Worm (Caenorhabditis elegans) whole organism, late embryonic: ENCODE data around the gene Y41C4A.11.

Source experiments
- C08G9.2 ChIP-seq: sonication (generic microtip); optimal IDR thresholded peaks from 2 replicates; lab custom pipeline; 2016; ENCODE audit warnings: mild to moderate bottlenecking, missing genetic modification characterization, moderate library complexity, missing compliant biosample characterization
- F13H6.1 ChIP-seq: sonication (generic microtip); optimal IDR thresholded peaks from 2 replicates; lab custom pipeline; 2016; ENCODE audit warnings: missing genetic modification characterization, missing compliant biosample characterization
- K02D7.2 ChIP-seq: sonication (generic microtip); optimal IDR thresholded peaks from 2 replicates; lab custom pipeline; 2017; ENCODE audit warnings: mild to moderate bottlenecking, missing genetic modification characterization, missing compliant biosample characterization
- ceh-18 ChIP-seq: sonication (generic microtip); optimal IDR thresholded peaks from 2 replicates; lab custom pipeline; 2016; ENCODE audit warnings: missing genetic modification characterization, missing compliant biosample characterization
- ceh-2 ChIP-seq: sonication (generic microtip); optimal IDR thresholded peaks from 2 replicates; lab custom pipeline; 2016; ENCODE audit warnings: missing genotype, missing genetic modification characterization, missing compliant biosample characterization
- ceh-22 ChIP-seq: sonication (generic microtip); optimal IDR thresholded peaks from 2 replicates; lab custom pipeline; 2017; ENCODE audit warnings: missing biosample characterization, missing genetic modification characterization
- ceh-45 ChIP-seq: fragments of 200-800 bp; sonication (Bioruptor generic); IDR thresholded peaks from 2 replicates; pipeline ENCODE4 v1.3.6; 2022; ENCODE audit warnings: missing genetic modification reagents, missing genetic modification characterization, missing compliant biosample characterization
- ceh-48 ChIP-seq: sonication (generic microtip); optimal IDR thresholded peaks from 2 replicates; lab custom pipeline; 2016; ENCODE audit warnings: missing genetic modification characterization, inconsistent platforms, missing compliant biosample characterization
- che-1 ChIP-seq: sonication (generic microtip); optimal IDR thresholded peaks from 2 replicates; lab custom pipeline; 2016; ENCODE audit warnings: mild to moderate bottlenecking, missing genetic modification characterization, missing compliant biosample characterization
- dve-1 ChIP-seq: sonication (generic microtip); optimal IDR thresholded peaks from 2 replicates; lab custom pipeline; 2017; ENCODE audit warnings: antibody characterized with exemption, mild to moderate bottlenecking, missing genetic modification characterization, missing compliant biosample characterization
- elt-2 ChIP-seq: sonication (generic microtip); optimal IDR thresholded peaks from 2 replicates; lab custom pipeline; 2016; ENCODE audit warnings: missing genetic modification reagents, missing genetic modification characterization, missing compliant biosample characterization
- elt-4 ChIP-seq: sonication (generic microtip); optimal IDR thresholded peaks from 2 replicates; lab custom pipeline; 2016; ENCODE audit warnings: missing genetic modification characterization, missing compliant biosample characterization
- ets-4 ChIP-seq: sonication (generic microtip); optimal IDR thresholded peaks from 2 replicates; lab custom pipeline; 2016; ENCODE audit warnings: missing genetic modification characterization, missing compliant biosample characterization
- eyg-1 ChIP-seq: sonication (generic microtip); optimal IDR thresholded peaks from 2 replicates; lab custom pipeline; 2016; ENCODE audit warnings: missing genotype, missing genetic modification characterization, missing compliant biosample characterization
- fax-1 ChIP-seq: sonication (generic microtip); optimal IDR thresholded peaks from 2 replicates; lab custom pipeline; 2016; ENCODE audit warnings: missing genotype, missing genetic modification characterization, missing compliant biosample characterization
- fkh-6 ChIP-seq: sonication (generic microtip); optimal IDR thresholded peaks from 2 replicates; lab custom pipeline; 2016; ENCODE audit warnings: missing genetic modification characterization, missing compliant biosample characterization
- gmeb-2 ChIP-seq: sonication (generic microtip); optimal IDR thresholded peaks from 2 replicates; lab custom pipeline; 2016; ENCODE audit warnings: missing genetic modification characterization, inconsistent platforms, missing compliant biosample characterization
- hlh-13 ChIP-seq: fragments of 200-800 bp; sonication (Bioruptor generic); optimal IDR thresholded peaks from 2 replicates; lab custom pipeline; 2018; ENCODE audit warnings: mild to moderate bottlenecking, missing genetic modification characterization, missing compliant biosample characterization
- hlh-30 ChIP-seq: sonication (generic microtip); optimal IDR thresholded peaks from 2 replicates; lab custom pipeline; 2017; ENCODE audit warnings: antibody characterized with exemption, missing genetic modification characterization, missing compliant biosample characterization; ENCODE audit not compliant: insufficient read depth
- hlh-8 ChIP-seq: sonication (generic microtip); optimal IDR thresholded peaks from 2 replicates; lab custom pipeline; 2016; ENCODE audit warnings: missing genotype, missing genetic modification characterization, missing compliant biosample characterization
- lim-6 ChIP-seq: sonication (generic microtip); optimal IDR thresholded peaks from 2 replicates; lab custom pipeline; 2016; ENCODE audit warnings: missing genetic modification characterization, missing compliant biosample characterization
- lin-11 ChIP-seq: fragments of 200-800 bp; sonication (Bioruptor generic); optimal IDR thresholded peaks from 2 replicates; lab custom pipeline; 2018; ENCODE audit warnings: mild to moderate bottlenecking, missing genetic modification characterization, missing compliant biosample characterization
- nfya-1 ChIP-seq: sonication (generic microtip); optimal IDR thresholded peaks from 2 replicates; lab custom pipeline; 2017; ENCODE audit warnings: missing genetic modification characterization, mild to moderate bottlenecking, missing compliant biosample characterization, antibody characterized with exemption, moderate library complexity
- nhr-11 ChIP-seq: fragments of 150-350 bp; optimal IDR thresholded peaks from 2 replicates; lab custom pipeline; 2014; ENCODE audit warnings: missing biosample characterization, missing genetic modification characterization
- nhr-232 ChIP-seq: sonication (generic microtip); optimal IDR thresholded peaks from 2 replicates; lab custom pipeline; 2016; ENCODE audit warnings: missing genetic modification characterization, missing compliant biosample characterization
- pat-9 ChIP-seq: fragments of 200-800 bp; sonication (Bioruptor generic); optimal IDR thresholded peaks from 2 replicates; lab custom pipeline; 2018; ENCODE audit warnings: mild to moderate bottlenecking, missing genetic modification characterization, moderate library complexity, missing compliant biosample characterization
- pax-1 ChIP-seq: fragments of 150-350 bp; optimal IDR thresholded peaks from 2 replicates; lab custom pipeline; 2014; ENCODE audit warnings: missing biosample characterization, missing genetic modification characterization
- pha-2 ChIP-seq: sonication (generic microtip); optimal IDR thresholded peaks from 2 replicates; lab custom pipeline; 2017; ENCODE audit warnings: mild to moderate bottlenecking, missing genetic modification characterization, missing compliant biosample characterization
- pqm-1 ChIP-seq: sonication (generic microtip); optimal IDR thresholded peaks from 2 replicates; lab custom pipeline; 2016; ENCODE audit warnings: missing genetic modification characterization, missing compliant biosample characterization
- sox-2 ChIP-seq: fragments of 200-800 bp; sonication (Bioruptor generic); IDR thresholded peaks from 2 replicates; pipeline ENCODE4 v1.3.6; 2022; ENCODE audit warnings: missing genetic modification reagents, missing genetic modification characterization, missing compliant biosample characterization
- sox-4 ChIP-seq: sonication (generic microtip); optimal IDR thresholded peaks from 2 replicates; lab custom pipeline; 2017; ENCODE audit warnings: mild to moderate bottlenecking, missing genetic modification characterization, inconsistent platforms, missing compliant biosample characterization
- tbx-2 ChIP-seq: sonication (generic microtip); optimal IDR thresholded peaks from 2 replicates; lab custom pipeline; 2016; ENCODE audit warnings: missing genetic modification characterization, missing compliant biosample characterization
- ttx-3 ChIP-seq: sonication (generic microtip); optimal IDR thresholded peaks from 2 replicates; lab custom pipeline; 2016; ENCODE audit warnings: missing genetic modification reagents, missing genetic modification characterization, missing compliant biosample characterization
- unc-3 ChIP-seq, 2 experiments: fragments of 200-800 bp in 1 of 2; sonication (Bioruptor generic) in 1 of 2; sonication (generic microtip) in 1 of 2; conservative IDR thresholded peaks in 1 of 2; optimal IDR thresholded peaks in 1 of 2; 2 replicates each; pipeline versions ENCODE4 v1.3.6 to Lab custom; 2016 to 2022; ENCODE audit warnings: missing compliant biosample characterization in 2 of 2, missing genetic modification characterization in 2 of 2, missing genetic modification reagents in 1 of 2
- unc-42 ChIP-seq: sonication (generic microtip); optimal IDR thresholded peaks from 2 replicates; lab custom pipeline; 2016; ENCODE audit warnings: missing genotype, missing genetic modification characterization, missing compliant biosample characterization
- unc-55 ChIP-seq: sonication (generic microtip); optimal IDR thresholded peaks from 2 replicates; lab custom pipeline; 2017; ENCODE audit warnings: missing biosample characterization, missing genetic modification reagents, missing genetic modification characterization
- unc-86 ChIP-seq: sonication (generic microtip); optimal IDR thresholded peaks from 2 replicates; lab custom pipeline; 2016; ENCODE audit warnings: missing genetic modification characterization, missing compliant biosample characterization
- zip-5 ChIP-seq: sonication (generic microtip); optimal IDR thresholded peaks from 2 replicates; lab custom pipeline; 2016; ENCODE audit warnings: missing genetic modification characterization, missing compliant biosample characterization
- ztf-16 ChIP-seq: sonication (generic microtip); optimal IDR thresholded peaks from 2 replicates; lab custom pipeline; 2017; ENCODE audit warnings: missing genetic modification characterization, missing compliant biosample characterization

The Y41C4A.11 gene

DNA sequence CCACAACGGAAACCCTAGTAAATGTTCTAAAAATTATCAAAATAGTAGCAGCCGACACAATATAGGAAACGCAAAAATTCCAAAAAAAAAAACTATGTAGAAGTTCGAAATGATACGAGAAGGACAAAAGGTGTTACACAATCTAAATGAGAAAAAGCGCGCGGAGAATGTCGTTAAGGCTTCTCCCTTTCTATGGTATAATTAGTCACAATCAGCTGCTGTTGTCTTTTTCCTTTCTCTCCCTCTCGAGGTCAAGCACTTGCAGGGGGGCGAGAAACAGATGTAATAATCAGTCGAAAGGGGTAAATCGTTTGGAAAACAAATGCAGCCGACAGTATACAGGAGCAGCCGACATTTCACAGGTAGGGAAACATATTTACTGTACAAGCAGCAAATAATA lies 11.8 kb downstream of the Y41C4A.11 start:
- TF ChIP-seq sox-2 (GFP tag; lab: Robert Waterston, UW) (no peak), unc-55 (GFP tag; lab: Kevin White, UChicago) (no peak), pat-9 (tag; lab: Kevin White, UChicago) (no peak), gmeb-2 (no peak), elt-2 (no peak), ceh-45 (no peak), hlh-8 (no peak), fax-1 (no peak), nhr-11 (no peak), F13H6.1 (tag; lab: Kevin White, UChicago) (no peak), sox-4 (tag; lab: Kevin White, UChicago) (no peak), ets-4 (tag; lab: Kevin White, UChicago) (no peak), tbx-2 (tag; lab: Kevin White, UChicago) (no peak), ttx-3 (tag; lab: Kevin White, UChicago) (no peak), unc-3 (GFP tag; conservative IDR thresholded peaks at IDR 0.05; lab: Robert Waterston, UW) (no peak), unc-3 (tag; optimal IDR thresholded peaks at IDR 0.05; lab: Kevin White, UChicago) (no peak), hlh-30 (tag; lab: Kevin White, UChicago) (no peak), ceh-48 (tag; lab: Kevin White, UChicago) (no peak)

DNA sequence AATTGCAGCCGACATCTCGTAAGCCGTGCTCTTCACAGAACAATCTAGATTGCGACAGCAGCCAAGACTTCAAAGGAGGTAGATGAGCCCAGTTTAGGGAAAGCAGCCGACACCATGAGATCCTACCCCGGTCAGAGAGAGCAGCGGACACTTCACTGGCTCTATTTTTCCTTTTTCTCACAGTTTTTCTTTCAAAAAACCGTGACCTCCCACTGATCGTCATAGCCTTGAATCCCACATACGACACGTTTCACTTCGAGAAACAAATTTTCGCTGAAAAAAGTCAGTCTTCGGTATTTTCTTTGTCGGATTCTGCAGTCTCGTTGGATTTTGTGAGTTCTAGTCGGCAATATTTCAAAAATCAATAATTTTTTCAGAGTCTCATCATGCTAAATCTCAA lies 12.4 kb downstream of the Y41C4A.11 start, which contains the start of gene Y41C4A.21:
TSS of gene Y41C4A.21 (plus strand) at position 301 of the 400 bp plus-strand sequence.
- TF ChIP-seq ttx-3 (tag; lab: Kevin White, UChicago): no peak
- no peak for TF ChIP-seq lim-6 (tag; lab: Kevin White, UChicago)
- no peak for TF ChIP-seq ceh-22 (tag; lab: Kevin White, UChicago)
- TF ChIP-seq unc-3 (GFP tag; conservative IDR thresholded peaks at IDR 0.05; lab: Robert Waterston, UW): no peak
- no peak for TF ChIP-seq unc-3 (tag; optimal IDR thresholded peaks at IDR 0.05; lab: Kevin White, UChicago)
- no peak for TF ChIP-seq ceh-48 (tag; lab: Kevin White, UChicago)
- TF ChIP-seq fax-1: no peak
- TF ChIP-seq, all 69 proteins: peak for 0

DNA sequence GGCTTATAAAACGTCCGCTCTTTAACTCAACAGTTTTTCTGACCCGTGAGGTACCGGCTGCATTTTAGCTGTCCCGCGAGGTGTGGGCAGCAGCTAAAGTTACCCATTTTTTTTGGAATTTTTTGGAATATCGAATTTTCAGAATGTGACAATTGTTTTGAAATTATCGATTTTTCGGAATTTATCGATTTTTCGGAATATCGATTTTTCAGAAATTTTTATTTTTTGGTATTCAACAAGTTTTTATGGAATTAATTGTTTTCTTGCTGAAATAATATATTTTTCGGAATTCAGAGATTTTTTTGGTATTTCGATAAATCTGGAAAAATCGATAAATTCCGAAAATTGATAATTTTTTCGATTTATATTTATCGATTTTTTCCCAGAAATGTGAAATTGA lies 13.3 kb downstream of the Y41C4A.11 start:
- TF ChIP-seq che-1 (tag; lab: Kevin White, UChicago) (no peak), ceh-48 (tag; lab: Kevin White, UChicago) (peak; percentile 39), nfya-1 (tag; lab: Kevin White, UChicago) (no peak)
- TF ChIP-seq, all 69 proteins: peak for 1

DNA sequence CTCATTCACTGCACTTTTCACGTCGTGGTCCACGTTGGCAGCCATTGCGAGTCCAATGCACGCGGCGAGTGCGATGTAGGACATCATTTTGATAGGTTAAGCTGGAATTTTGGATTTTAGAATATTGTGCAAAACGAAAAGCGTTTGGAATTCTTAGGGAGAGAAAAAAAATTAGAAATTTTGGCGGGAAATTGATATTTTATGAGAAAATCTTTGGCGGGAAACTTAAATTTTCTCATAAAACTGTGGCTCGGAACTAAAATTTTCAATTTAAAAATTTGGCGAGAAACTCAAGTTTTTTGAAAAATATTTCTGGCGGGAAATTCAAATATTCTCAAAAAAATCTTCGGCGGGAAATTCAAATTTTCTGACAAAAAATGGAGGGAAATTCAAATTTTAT lies 17.9 kb downstream of the Y41C4A.11 start, which contains the start of gene sup-1:
TSS of gene sup-1 (minus strand) at position 101 of the 400 bp plus-strand sequence.
- TF ChIP-seq lim-6 (tag; lab: Kevin White, UChicago) (no peak), dve-1 (tag; lab: Kevin White, UChicago) (no peak), nhr-232 (tag; lab: Kevin White, UChicago) (no peak), pax-1 (tag; lab: Kevin White, UChicago) (no peak), unc-42 (tag; lab: Kevin White, UChicago) (no peak), elt-2 (no peak), hlh-13 (GFP tag; lab: Kevin White, UChicago) (no peak), ceh-45 (no peak), gmeb-2 (no peak), sox-2 (GFP tag; lab: Robert Waterston, UW) (no peak), fax-1 (no peak), elt-4 (tag; lab: Kevin White, UChicago) (no peak), fkh-6 (tag; lab: Kevin White, UChicago) (no peak), zip-5 (no peak), unc-86 (tag; lab: Kevin White, UChicago) (no peak), ceh-2 (tag; lab: Kevin White, UChicago) (no peak)

DNA sequence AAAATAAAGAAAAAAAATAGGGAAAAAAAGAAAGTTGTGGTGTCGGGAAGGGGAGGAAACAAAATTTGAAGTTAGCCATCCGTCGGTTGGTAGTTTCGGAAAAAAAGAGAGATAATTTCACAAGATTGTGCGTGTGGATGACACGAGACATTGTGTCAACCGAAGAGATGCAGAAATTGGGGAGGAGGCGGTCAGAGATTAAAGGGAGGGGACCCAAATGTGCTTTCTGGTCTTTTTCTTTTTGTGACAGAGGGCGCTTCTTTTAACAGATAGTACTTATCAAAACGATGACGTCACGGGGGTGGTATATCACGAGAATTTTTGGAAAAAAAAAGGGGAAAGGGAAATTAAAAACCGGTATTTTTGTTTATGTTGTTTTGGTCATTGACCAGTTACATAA lies 18.8 kb downstream of the Y41C4A.11 start:
- TF ChIP-seq ztf-16 (tag; lab: Kevin White, UChicago) (no peak), ets-4 (tag; lab: Kevin White, UChicago) (no peak), C08G9.2 (tag; lab: Kevin White, UChicago) (no peak), K02D7.2 (no peak), pqm-1 (tag; lab: Kevin White, UChicago) (no peak), nfya-1 (tag; lab: Kevin White, UChicago) (peak; percentile 11), eyg-1 (tag; lab: Kevin White, UChicago) (no peak), zip-5 (no peak), lin-11 (tag; lab: Kevin White, UChicago) (no peak), pha-2 (tag; lab: Kevin White, UChicago) (no peak), hlh-13 (GFP tag; lab: Kevin White, UChicago) (no peak), ceh-18 (tag; lab: Kevin White, UChicago) (peak; percentile 24), sox-2 (GFP tag; lab: Robert Waterston, UW) (no peak)
